Worm (Caenorhabditis elegans): ENCODE results near the gene C47E12.13.

C47E12.13 gene

DNA sequence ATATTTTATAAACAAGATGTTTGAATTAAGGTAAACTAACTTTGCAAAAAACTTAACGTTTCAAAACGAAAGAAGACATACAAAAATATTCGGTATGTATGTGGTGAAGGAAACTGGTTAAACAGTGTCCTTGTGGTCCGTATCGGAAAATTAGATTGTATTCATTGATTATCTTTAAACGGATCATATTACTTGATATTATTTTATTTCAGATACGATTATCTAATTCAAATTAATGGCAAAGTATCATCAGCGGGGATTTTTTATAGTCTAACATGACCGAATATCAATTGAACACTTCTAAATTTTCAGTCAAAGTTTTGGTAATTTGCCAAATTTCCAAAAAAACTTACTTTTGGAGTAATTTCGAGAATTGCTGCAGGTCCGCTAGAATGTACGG is at the start of gene C47E12.13:
TSS of gene C47E12.13 (minus strand) at position 101 of the 400 bp plus-strand sequence.
- no peak for TF ChIP-seq zag-1 (tag; optimal IDR thresholded peaks at IDR 0.05)
- no peak for TF ChIP-seq elt-2 (tag; optimal IDR thresholded peaks at IDR 0.05)
- TF ChIP-seq ceh-28 (tag; optimal IDR thresholded peaks at IDR 0.05) = no peak
- TF ChIP-seq mdl-1 (tag; optimal IDR thresholded peaks at IDR 0.05) = no peak
- no peak for TF ChIP-seq mml-1 (tag; optimal IDR thresholded peaks at IDR 0.05)
- TF ChIP-seq egl-5 (tag; optimal IDR thresholded peaks at IDR 0.05) = no peak
- no peak for TF ChIP-seq unc-62 (GFP tag; optimal IDR thresholded peaks at IDR 0.05)
- TF ChIP-seq unc-39 (tag; optimal IDR thresholded peaks at IDR 0.05) = no peak
- TF ChIP-seq nhr-12 (tag; optimal IDR thresholded peaks at IDR 0.05) = no peak
- TF ChIP-seq skn-1 (tag; optimal IDR thresholded peaks at IDR 0.05) = no peak
- no peak for TF ChIP-seq lin-15B (tag; optimal IDR thresholded peaks at IDR 0.05)
- no peak for TF ChIP-seq hmg-11 (tag; optimal IDR thresholded peaks at IDR 0.05)
- no peak for TF ChIP-seq eor-1 (tag; optimal IDR thresholded peaks at IDR 0.05)
- no peak for TF ChIP-seq nhr-237 (tag; optimal IDR thresholded peaks at IDR 0.05)
- no peak for TF ChIP-seq ceh-16 (tag; optimal IDR thresholded peaks at IDR 0.05)
- TF ChIP-seq nhr-76 (tag; optimal IDR thresholded peaks at IDR 0.05) = no peak
- no peak for TF ChIP-seq snpc-4 (tag; optimal IDR thresholded peaks at IDR 0.05)
- no peak for TF ChIP-seq fos-1 (tag; optimal IDR thresholded peaks at IDR 0.05)

- TF ChIP-seq sea-2 (GFP tag; optimal IDR thresholded peaks at IDR 0.05) (no peak), fos-1 (tag; optimal IDR thresholded peaks at IDR 0.05) (no peak)
Observed at ce11 chrIV:10056138-10056537, 49.4 kb upstream of the C47E12.13 start, which contains the start of gene T04B2.7. Gene T04B2.7 (minus strand): TSS chrIV:10056238.

ce11 chrIV:10053550-10053949 is 46.9 kb upstream of the C47E12.13 start, which contains the start of gene srv-12:
Gene srv-12 (minus strand): TSS chrIV:10053650.
- no peak for TF ChIP-seq nhr-67 (tag; optimal IDR thresholded peaks at IDR 0.05)
- no peak for TF ChIP-seq nfya-1 (tag; optimal IDR thresholded peaks at IDR 0.05; ENCODE audit: insufficient read depth)
- no peak for TF ChIP-seq nhr-43 (tag; optimal IDR thresholded peaks at IDR 0.05; ENCODE audit: poor library complexity, severe bottlenecking)
- TF ChIP-seq nhr-25 (tag; optimal IDR thresholded peaks at IDR 0.05) = no peak
- TF ChIP-seq elt-1 (tag; optimal IDR thresholded peaks at IDR 0.05) = no peak
- TF ChIP-seq elt-2 (tag; optimal IDR thresholded peaks at IDR 0.05) = no peak
- no peak for TF ChIP-seq unc-39 (tag; optimal IDR thresholded peaks at IDR 0.05)
- TF ChIP-seq nhr-76 (tag; optimal IDR thresholded peaks at IDR 0.05) = no peak
- no peak for TF ChIP-seq fkh-2 (tag; optimal IDR thresholded peaks at IDR 0.05)
- no peak for TF ChIP-seq zag-1 (tag; optimal IDR thresholded peaks at IDR 0.05)
- TF ChIP-seq ZK546.5 (tag; optimal IDR thresholded peaks at IDR 0.05) = no peak
- TF ChIP-seq lin-15B (tag; optimal IDR thresholded peaks at IDR 0.05) = no peak
- no peak for TF ChIP-seq mml-1 (tag; optimal IDR thresholded peaks at IDR 0.05)
- TF ChIP-seq nhr-28 (tag; optimal IDR thresholded peaks at IDR 0.05) = no peak
- TF ChIP-seq unc-62 (GFP tag; optimal IDR thresholded peaks at IDR 0.05) = no peak
- no peak for TF ChIP-seq snpc-4 (tag; optimal IDR thresholded peaks at IDR 0.05)

DNA sequence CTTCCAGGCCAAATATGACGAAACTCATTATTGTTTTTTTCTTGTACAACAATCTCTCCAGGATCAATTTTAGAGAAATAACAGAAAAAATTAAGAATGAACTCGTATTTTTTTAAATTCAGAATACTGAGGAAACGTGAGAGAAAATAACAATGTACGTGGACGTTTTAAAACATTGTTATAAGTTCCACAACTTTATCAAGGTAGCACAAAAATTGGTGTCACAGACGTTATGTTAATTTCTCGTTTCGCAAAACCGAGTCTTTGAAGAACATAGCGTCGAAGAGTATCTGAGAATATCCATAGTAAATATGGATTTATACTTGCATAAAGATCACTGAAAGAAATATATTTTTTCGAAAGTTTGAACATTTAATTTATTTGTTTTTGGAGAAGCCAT is 44.4 kb upstream of the C47E12.13 start, which contains the start of gene T04B2.8:
TSS of gene T04B2.8 (minus strand) at position 101 of the 400 bp plus-strand sequence.
- no peak for TF ChIP-seq ceh-28 (tag; optimal IDR thresholded peaks at IDR 0.05)
- no peak for TF ChIP-seq elt-3 (tag; optimal IDR thresholded peaks at IDR 0.05)
- no peak for TF ChIP-seq nhr-67 (tag; optimal IDR thresholded peaks at IDR 0.05)
- no peak for TF ChIP-seq nhr-76 (tag; optimal IDR thresholded peaks at IDR 0.05)
- TF ChIP-seq tbx-2 (tag; optimal IDR thresholded peaks at IDR 0.05) = no peak
- no peak for TF ChIP-seq elt-2 (tag; optimal IDR thresholded peaks at IDR 0.05)
- no peak for TF ChIP-seq nhr-12 (tag; optimal IDR thresholded peaks at IDR 0.05)
- no peak for TF ChIP-seq fos-1 (tag; optimal IDR thresholded peaks at IDR 0.05)
- TF ChIP-seq egl-5 (tag; optimal IDR thresholded peaks at IDR 0.05) = no peak

ce11 chrIV:10048268-10048667 is 41.6 kb upstream of the C47E12.13 start:
- TF ChIP-seq lin-39 (tag; optimal IDR thresholded peaks at IDR 0.05) = no peak
- no peak for TF ChIP-seq ama-1 (optimal IDR thresholded peaks at IDR 0.05)
- TF ChIP-seq eor-1 (tag; optimal IDR thresholded peaks at IDR 0.05) = no peak
- no peak for TF ChIP-seq egl-5 (tag; optimal IDR thresholded peaks at IDR 0.05)
- TF ChIP-seq daf-12 (tag; optimal IDR thresholded peaks at IDR 0.05) = no peak
- TF ChIP-seq unc-39 (tag; optimal IDR thresholded peaks at IDR 0.05) = no peak
- TF ChIP-seq nhr-76 (tag; optimal IDR thresholded peaks at IDR 0.05) = no peak
- TF ChIP-seq nhr-23 (tag; optimal IDR thresholded peaks at IDR 0.05) = no peak
- TF ChIP-seq elt-3 (tag; optimal IDR thresholded peaks at IDR 0.05) = no peak
- TF ChIP-seq ztf-11 (tag; optimal IDR thresholded peaks at IDR 0.05) = no peak

Data from whole organism, L3 larva.